Fruit fly (Drosophila melanogaster) whole organism, pupa: ENCODE data around the gene CG33306.

Experiments used
- CG15710 ChIP-seq: fragments of 200-800 bp; sonication (Bioruptor generic); optimal IDR thresholded peaks from 2 replicates; lab custom pipeline; 2018; ENCODE audit warnings: missing biosample characterization, mild to moderate bottlenecking, missing genetic modification characterization, moderate library complexity
- gl ChIP-seq: fragments of 200-800 bp; sonication (Bioruptor generic); optimal IDR thresholded peaks from 2 replicates; lab custom pipeline; 2018; ENCODE audit warnings: missing biosample characterization, mild to moderate bottlenecking, missing genetic modification characterization

DNA sequence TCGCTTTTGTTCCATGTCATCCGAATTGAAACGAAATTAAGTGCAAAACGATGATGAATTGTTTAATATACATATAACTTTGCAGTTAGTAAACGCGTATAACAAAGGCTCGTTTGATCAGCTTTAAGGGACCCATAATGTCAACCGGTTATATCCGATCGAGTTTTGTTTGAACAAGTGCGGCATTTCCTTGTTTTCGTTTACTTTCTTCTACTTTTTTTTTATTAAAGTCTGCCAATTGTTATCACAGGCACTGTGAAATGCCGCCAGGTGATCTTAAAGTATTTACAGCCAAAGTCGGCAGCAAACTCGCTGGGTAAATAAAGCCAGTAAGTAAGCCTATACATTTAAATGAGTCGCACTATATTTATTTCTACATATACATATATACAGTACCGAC, 36.4 kb downstream of the CG33306 start:
- TF ChIP-seq CG15710 (tag; lab: Kevin White, UChicago) (no peak), gl (tag; lab: Kevin White, UChicago) (no peak)
